Worm (Caenorhabditis elegans): ENCODE data around the gene pat-2.

pat-2 gene

DNA sequence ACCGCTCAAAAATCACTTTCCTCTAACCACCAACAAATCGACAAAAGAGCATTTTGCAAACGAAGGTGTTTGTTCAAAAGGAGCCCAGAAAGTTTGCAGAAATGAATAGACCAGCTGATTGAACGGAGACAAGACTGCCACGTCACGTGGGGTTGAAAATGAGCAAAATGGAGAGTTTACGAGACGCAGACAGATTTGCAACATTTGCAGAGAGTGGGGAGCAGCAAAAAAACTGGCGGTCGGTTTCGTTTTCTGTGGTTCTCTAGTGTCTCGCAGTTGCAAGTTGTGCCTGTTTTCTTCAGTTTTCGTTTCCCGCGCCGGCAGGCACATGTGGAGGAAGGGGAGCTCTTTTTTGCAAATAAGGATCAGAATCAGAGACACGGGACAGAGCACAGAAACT, 33.3 kb upstream of the pat-2 start (continued):
- peak; percentile 56 for TF ChIP-seq mep-1 (tag; optimal IDR thresholded peaks at IDR 0.05)
- TF ChIP-seq tag-97 (GFP tag; IDR thresholded peaks at IDR 0.05): no peak
- TF ChIP-seq D1046.2 (GFP tag; IDR thresholded peaks at IDR 0.05): no peak
- no peak for TF ChIP-seq F37D6.2 (tag; optimal IDR thresholded peaks at IDR 0.05)
- TF ChIP-seq nhr-11 (tag; optimal IDR thresholded peaks at IDR 0.05): peak; percentile 64
- no peak for TF ChIP-seq arid-1 (GFP tag; conservative IDR thresholded peaks at IDR 0.05)
- TF ChIP-seq ceh-32 (tag; optimal IDR thresholded peaks at IDR 0.05; ENCODE audit: poor library complexity): no peak
- no peak for TF ChIP-seq ceh-28 (tag; optimal IDR thresholded peaks at IDR 0.05)
- peak; percentile 92 for TF ChIP-seq hlh-30 (tag; optimal IDR thresholded peaks at IDR 0.05; ENCODE audit: insufficient read depth)

DNA sequence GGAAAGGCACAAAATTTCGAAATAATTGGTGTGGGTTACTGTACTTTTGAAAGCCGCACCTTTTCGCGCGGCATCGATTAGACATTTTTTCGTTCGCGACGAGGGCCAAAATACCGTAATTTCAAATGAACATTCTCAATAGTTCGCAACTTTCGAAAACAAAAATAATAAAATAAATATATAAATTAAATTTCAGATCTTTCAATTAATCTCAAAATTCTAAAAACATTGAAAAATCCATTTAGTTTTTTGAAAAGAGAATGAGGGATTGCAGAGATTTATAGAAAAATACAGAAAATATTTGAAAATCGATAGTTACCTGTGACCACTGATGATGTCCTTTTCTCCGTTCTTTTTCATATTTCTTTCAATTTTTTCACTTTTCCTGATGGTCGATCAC, 32.6 kb upstream of the pat-2 start, which contains the start of gene K02D10.8:
TSS of gene K02D10.8 (plus strand) at position 301 of the 400 bp plus-strand sequence.
- TF ChIP-seq daf-19 (GFP tag; conservative IDR thresholded peaks at IDR 0.05): no peak
- no peak for TF ChIP-seq mxl-3 (GFP tag; optimal IDR thresholded peaks at IDR 0.05)
- no peak for TF ChIP-seq nhr-48 (tag; optimal IDR thresholded peaks at IDR 0.05)

DNA sequence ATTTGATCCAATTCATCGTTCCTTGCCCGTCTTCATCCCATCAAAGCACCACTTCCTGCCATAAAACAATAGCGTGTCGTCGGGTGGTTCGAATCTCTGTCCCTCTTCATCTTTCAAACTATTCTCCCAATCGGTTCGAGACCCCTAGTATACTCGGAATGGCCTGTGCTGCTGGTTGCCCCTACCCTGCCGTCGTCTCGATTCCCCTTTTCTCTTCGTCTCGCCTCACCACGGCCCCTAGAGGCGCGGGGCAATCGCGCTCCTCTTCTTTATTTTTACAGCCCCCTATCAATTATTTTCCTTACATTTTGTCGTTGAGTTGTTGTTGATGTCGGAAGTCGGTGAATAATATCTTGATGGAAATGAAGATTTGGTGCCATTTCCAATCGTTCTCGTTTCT, 30.0 kb upstream of the pat-2 start:
- no peak for TF ChIP-seq dve-1 (tag; optimal IDR thresholded peaks at IDR 0.05; ENCODE audit: insufficient read depth)
- no peak for TF ChIP-seq nhr-111 (GFP tag; optimal IDR thresholded peaks at IDR 0.05)
- TF ChIP-seq set-16 (GFP tag; IDR thresholded peaks at IDR 0.05): peak; percentile 36; the same call in 1 of the 2 replicates
- TF ChIP-seq aha-1 (tag): peak; percentile 84
- no peak for TF ChIP-seq zip-2 (tag; optimal IDR thresholded peaks at IDR 0.05)
- no peak for TF ChIP-seq hmg-1.1 (GFP tag; IDR thresholded peaks at IDR 0.05)
- no peak for TF ChIP-seq php-3 (GFP tag; IDR thresholded peaks at IDR 0.05)
- no peak for TF ChIP-seq daf-19 (GFP tag; conservative IDR thresholded peaks at IDR 0.05)
- TF ChIP-seq ceh-32 (tag; optimal IDR thresholded peaks at IDR 0.05; ENCODE audit: poor library complexity): no peak
- TF ChIP-seq F37D6.2 (tag; optimal IDR thresholded peaks at IDR 0.05): no peak
- no peak for TF ChIP-seq F49E8.2 (tag; optimal IDR thresholded peaks at IDR 0.05; ENCODE audit: borderline replicate concordance)
- TF ChIP-seq nhr-48 (tag; optimal IDR thresholded peaks at IDR 0.05): no peak
- TF ChIP-seq F26F4.8 (GFP tag; conservative IDR thresholded peaks at IDR 0.05): no peak
- no peak for TF ChIP-seq ceh-82 (tag; optimal IDR thresholded peaks at IDR 0.05)
- no peak for TF ChIP-seq Y75B8A.6 (GFP tag; IDR thresholded peaks at IDR 0.05)
- TF ChIP-seq lsy-2 (tag; optimal IDR thresholded peaks at IDR 0.05): peak in 1 of 2 experiments; percentile 8

DNA sequence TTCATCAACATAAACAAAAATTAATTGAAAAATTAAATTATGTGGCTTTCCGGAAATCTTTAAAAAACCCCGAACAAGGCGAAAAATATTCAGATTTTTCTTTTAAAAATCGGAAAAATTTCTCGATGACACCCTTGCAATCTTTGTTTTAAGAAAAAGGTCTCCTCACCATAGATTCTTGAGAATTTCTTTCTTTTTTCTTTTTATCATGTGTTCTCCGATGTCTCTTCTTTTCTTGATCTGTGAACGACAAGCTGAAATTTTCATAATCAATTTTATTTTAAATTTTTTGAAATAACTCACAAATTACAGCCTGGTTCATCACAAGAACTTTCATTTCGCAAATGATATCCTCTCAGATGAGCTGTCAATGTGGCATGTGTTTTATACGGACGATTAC, 27.5 kb upstream of the pat-2 start, which contains the start of the genes zfp-1 and F54F2.14:
TSS of gene zfp-1 (plus strand) at position 301 of the 400 bp plus-strand sequence.
TSS of gene F54F2.14 (plus strand) at position 312 of the 400 bp plus-strand sequence.
- TF ChIP-seq zip-2 (tag; optimal IDR thresholded peaks at IDR 0.05) (no peak), F44E2.7 (GFP tag; IDR thresholded peaks at IDR 0.05) (no peak), ces-1 (GFP tag; optimal IDR thresholded peaks at IDR 0.05) (no peak), Y48G9A.11 (GFP tag; IDR thresholded peaks at IDR 0.05) (no peak), ZK337.2 (GFP tag; IDR thresholded peaks at IDR 0.05) (no peak), Y75B8A.6 (GFP tag; IDR thresholded peaks at IDR 0.05) (no peak), saeg-2 (GFP tag; IDR thresholded peaks at IDR 0.05) (no peak), ctbp-1 (GFP tag; IDR thresholded peaks at IDR 0.05) (no peak), pqm-1 (tag; optimal IDR thresholded peaks at IDR 0.05) (no peak), mdt-29 (GFP tag; IDR thresholded peaks at IDR 0.05) (no peak), sdz-12 (GFP tag; optimal IDR thresholded peaks at IDR 0.05) (no peak), madf-5 (GFP tag; IDR thresholded peaks at IDR 0.05) (no peak), ceh-82 (tag; optimal IDR thresholded peaks at IDR 0.05) (no peak), F26F4.8 (GFP tag; conservative IDR thresholded peaks at IDR 0.05) (no peak)

Measured in whole organism, L4 larva.